Fruit fly (Drosophila melanogaster) whole organism, embryonic: Measurements from ENCODE around the gene CG3505.
A peak's percentile ranks its signal among the peaks of the same experiment; 100 is the strongest.

Source experiments
- Ada2b ChIP-seq: fragments of 200-800 bp; sonication (Bioruptor generic); IDR thresholded peaks from 2 replicates; pipeline ENCODE4 v1.3.6; 2022; ENCODE audit warnings: missing biosample characterization, missing genetic modification characterization
- Antp ChIP-seq: fragments of 200-800 bp; sonication (Bioruptor generic); optimal IDR thresholded peaks from 3 replicates; lab custom pipeline; 2016; ENCODE audit warnings: missing biosample characterization, missing genetic modification characterization
- Asciz ChIP-seq: fragments of 200-800 bp; sonication (Bioruptor generic); optimal IDR thresholded peaks from 2 replicates; lab custom pipeline; 2017; ENCODE audit warnings: missing biosample characterization, mild to moderate bottlenecking, missing genetic modification characterization, missing genetic modification reagents
- CG10147 ChIP-seq: fragments of 200-800 bp; sonication (Bioruptor generic); optimal IDR thresholded peaks from 2 replicates; lab custom pipeline; 2019; ENCODE audit warnings: missing biosample characterization, mild to moderate bottlenecking, missing genetic modification characterization, moderate library complexity
- CG10209 ChIP-seq: fragments of 200-800 bp; sonication (Bioruptor generic); optimal IDR thresholded peaks from 3 replicates; lab custom pipeline; 2017; ENCODE audit warnings: missing biosample characterization, mild to moderate bottlenecking, missing genetic modification characterization, missing genetic modification reagents
- CG10274 ChIP-seq: fragments of 200-800 bp; sonication (Bioruptor generic); optimal IDR thresholded peaks from 3 replicates; lab custom pipeline; 2017; ENCODE audit warnings: missing biosample characterization, mild to moderate bottlenecking, missing genetic modification characterization
- CG10321 ChIP-seq: fragments of 200-800 bp; sonication (Bioruptor generic); IDR thresholded peaks from 2 replicates; pipeline ENCODE4 v1.3.6; 2022; ENCODE audit warnings: missing biosample characterization, missing genetic modification characterization
- CG10654 ChIP-seq: fragments of 200-800 bp; sonication (Bioruptor generic); optimal IDR thresholded peaks from 2 replicates; lab custom pipeline; 2016; ENCODE audit warnings: missing biosample characterization, missing genetic modification characterization
- CG11085 ChIP-seq: fragments of 200-800 bp; sonication (Bioruptor generic); IDR thresholded peaks from 2 replicates; pipeline ENCODE4 v1.3.6; 2022; ENCODE audit warnings: missing biosample characterization, missing genetic modification characterization
- CG12659 ChIP-seq: fragments of 200-800 bp; sonication (Bioruptor generic); optimal IDR thresholded peaks from 3 replicates; lab custom pipeline; 2017; ENCODE audit warnings: mild to moderate bottlenecking, missing biosample characterization, missing genetic modification reagents, missing genetic modification characterization
- CG14667 ChIP-seq: fragments of 200-800 bp; sonication (Bioruptor generic); IDR thresholded peaks from 2 replicates; pipeline ENCODE4 v1.3.6; 2022; ENCODE audit warnings: missing biosample characterization, missing genetic modification characterization
- CG15011 ChIP-seq: fragments of 200-800 bp; sonication (Bioruptor generic); optimal IDR thresholded peaks from 3 replicates; lab custom pipeline; 2018; ENCODE audit warnings: missing biosample characterization, mild to moderate bottlenecking, missing genetic modification characterization
- CG15479 ChIP-seq: fragments of 200-800 bp; sonication (Bioruptor generic); optimal IDR thresholded peaks from 3 replicates; lab custom pipeline; 2019; ENCODE audit warnings: missing biosample characterization, mild to moderate bottlenecking, missing genetic modification characterization, moderate library complexity
- CG1603 ChIP-seq: fragments of 200-800 bp; sonication (Bioruptor generic); optimal IDR thresholded peaks from 2 replicates; lab custom pipeline; 2019; ENCODE audit warnings: missing biosample characterization, mild to moderate bottlenecking, missing genetic modification characterization, moderate library complexity
- CG17612 ChIP-seq: fragments of 200-800 bp; sonication (Bioruptor generic); IDR thresholded peaks from 2 replicates; pipeline ENCODE4 v1.3.6; 2022; ENCODE audit warnings: missing biosample characterization, missing genetic modification characterization
- CG2116 ChIP-seq: fragments of 200-800 bp; sonication (Bioruptor generic); optimal IDR thresholded peaks from 3 replicates; lab custom pipeline; 2018; ENCODE audit warnings: missing biosample characterization, mild to moderate bottlenecking, missing genetic modification characterization
- CG32767 ChIP-seq: fragments of 200-800 bp; sonication (Bioruptor generic); IDR thresholded peaks from 2 replicates; pipeline ENCODE4 v1.3.6; 2022; ENCODE audit warnings: missing biosample characterization, missing genetic modification characterization
- CG33557 ChIP-seq: fragments of 200-800 bp; sonication (Bioruptor generic); optimal IDR thresholded peaks from 2 replicates; lab custom pipeline; 2019; ENCODE audit warnings: missing biosample characterization, mild to moderate bottlenecking, missing genetic modification characterization, moderate library complexity
- CG3407 ChIP-seq: fragments of 200-800 bp; sonication (Bioruptor generic); optimal IDR thresholded peaks from 2 replicates; lab custom pipeline; 2018; ENCODE audit warnings: missing biosample characterization, mild to moderate bottlenecking, missing genetic modification characterization
- CG4707 ChIP-seq: fragments of 200-800 bp; sonication (Bioruptor generic); optimal IDR thresholded peaks from 2 replicates; lab custom pipeline; 2018; ENCODE audit warnings: missing biosample characterization, mild to moderate bottlenecking, missing genetic modification characterization, moderate library complexity
- CG6765 ChIP-seq: fragments of 200-800 bp; sonication (Bioruptor generic); optimal IDR thresholded peaks from 3 replicates; lab custom pipeline; 2017; ENCODE audit warnings: missing biosample characterization, mild to moderate bottlenecking, missing genetic modification characterization
- CG9437 ChIP-seq: fragments of 200-800 bp; sonication (Bioruptor generic); optimal IDR thresholded peaks from 2 replicates; lab custom pipeline; 2018; ENCODE audit warnings: missing biosample characterization, mild to moderate bottlenecking, missing genetic modification characterization
- Dip3 ChIP-seq: fragments of 200-800 bp; sonication (Bioruptor generic); optimal IDR thresholded peaks from 3 replicates; lab custom pipeline; 2016; ENCODE audit warnings: missing biosample characterization, missing genetic modification characterization
- E2f2 ChIP-seq: fragments of 200-800 bp; sonication (Bioruptor generic); IDR thresholded peaks from 2 replicates; pipeline ENCODE4 v1.3.6; 2022; ENCODE audit warnings: missing biosample characterization, missing genetic modification characterization
- Ets65A ChIP-seq: fragments of 200-800 bp; sonication (Bioruptor generic); peaks from one replicate; lab custom pipeline; 2016; ENCODE audit warnings: missing biosample characterization, missing genetic modification characterization
- HLHmδ ChIP-seq: fragments of 200-800 bp; sonication (Bioruptor generic); optimal IDR thresholded peaks from 2 replicates; lab custom pipeline; 2018; ENCODE audit warnings: missing biosample characterization, mild to moderate bottlenecking, missing genetic modification characterization, moderate library complexity
- Hr78 ChIP-seq, 2 experiments: fragments of 200-800 bp in 1 of 2; fragments of >200 bp in 1 of 2; sonication (Bioruptor generic) in 1 of 2; optimal IDR thresholded peaks; 2 replicates each; lab custom pipeline; 2017 to 2019; ENCODE audit warnings: missing biosample characterization in 2 of 2, missing genetic modification characterization in 2 of 2, mild to moderate bottlenecking in 1 of 2, moderate library complexity in 1 of 2
- Lhr ChIP-seq: fragments of 200-800 bp; sonication (Bioruptor generic); optimal IDR thresholded peaks from 3 replicates; lab custom pipeline; 2017; ENCODE audit warnings: mild to moderate bottlenecking, missing biosample characterization, missing genetic modification reagents, missing genetic modification characterization
- NK7.1 ChIP-seq: fragments of 200-800 bp; sonication (Bioruptor generic); optimal IDR thresholded peaks from 3 replicates; lab custom pipeline; 2016; ENCODE audit warnings: missing biosample characterization, missing genetic modification characterization
- Nf-YA ChIP-seq: fragments of 200-800 bp; sonication (Bioruptor generic); IDR thresholded peaks from 2 replicates; pipeline ENCODE4 v1.3.6; 2022; ENCODE audit warnings: missing biosample characterization, missing genetic modification characterization
- Nf-YC ChIP-seq: fragments of 200-800 bp; optimal IDR thresholded peaks from 3 replicates; lab custom pipeline; 2019; ENCODE audit warnings: missing biosample characterization, mild to moderate bottlenecking, missing genetic modification characterization, moderate library complexity
- Six4 ChIP-seq: fragments of 200-800 bp; sonication (Bioruptor generic); optimal IDR thresholded peaks from 2 replicates; lab custom pipeline; 2016; ENCODE audit warnings: missing biosample characterization, missing genetic modification characterization
- Tbp ChIP-seq: fragments of >200 bp; optimal IDR thresholded peaks from 2 replicates; lab custom pipeline; 2018; ENCODE audit warnings: missing biosample characterization, missing genetic modification characterization
- Xrp1 ChIP-seq: fragments of 200-800 bp; sonication (Bioruptor generic); IDR thresholded peaks from 2 replicates; pipeline ENCODE4 v1.3.6; 2022; ENCODE audit warnings: missing biosample characterization, missing genetic modification characterization
- az2 ChIP-seq: fragments of 200-800 bp; sonication (Bioruptor generic); optimal IDR thresholded peaks from 3 replicates; lab custom pipeline; 2016; ENCODE audit warnings: missing biosample characterization, missing genetic modification characterization
- bbx ChIP-seq: fragments of 200-800 bp; sonication (Bioruptor generic); IDR thresholded peaks from 2 replicates; pipeline ENCODE4 v1.3.6; 2022; ENCODE audit warnings: missing biosample characterization, missing genetic modification characterization; ENCODE audit not compliant: partially characterized antibody
- cg ChIP-seq: fragments of 200-800 bp; sonication (Bioruptor generic); optimal IDR thresholded peaks from 3 replicates; lab custom pipeline; 2019; ENCODE audit warnings: missing biosample characterization, mild to moderate bottlenecking, missing genetic modification characterization, moderate library complexity
- chif ChIP-seq, 2 experiments: fragments of 200-800 bp; sonication (Bioruptor generic); optimal IDR thresholded peaks; 3 replicates each; lab custom pipeline; 2016; ENCODE audit warnings: missing biosample characterization in 2 of 2, missing genetic modification characterization in 2 of 2
- dpn ChIP-seq, 2 experiments: fragments of 200-800 bp; sonication (Bioruptor generic); optimal IDR thresholded peaks; 3 replicates each; lab custom pipeline; 2016; ENCODE audit warnings: missing biosample characterization in 2 of 2, missing genetic modification characterization in 2 of 2
- dysf ChIP-seq: fragments of 200-800 bp; sonication (Bioruptor generic); IDR thresholded peaks from 3 replicates; pipeline ENCODE4 v1.3.6; 2022; ENCODE audit warnings: missing biosample characterization, missing genetic modification characterization
- gce ChIP-seq: fragments of 200-800 bp; sonication (Bioruptor generic); IDR thresholded peaks from 3 replicates; pipeline ENCODE4 v1.3.6; 2022; ENCODE audit warnings: missing biosample characterization, missing genetic modification characterization
- gt ChIP-seq: fragments of 200-800 bp; sonication (Bioruptor generic); IDR thresholded peaks from 2 replicates; pipeline ENCODE4 v1.3.6; 2022; ENCODE audit warnings: missing biosample characterization, missing genetic modification characterization
- hbn ChIP-seq: fragments of 200-800 bp; sonication (Bioruptor generic); IDR thresholded peaks from 2 replicates; pipeline ENCODE4 v1.3.6; 2022; ENCODE audit warnings: missing biosample characterization, missing genetic modification characterization; ENCODE audit not compliant: partially characterized antibody
- ind ChIP-seq: fragments of 200-800 bp; sonication (Bioruptor generic); optimal IDR thresholded peaks from 3 replicates; lab custom pipeline; 2016; ENCODE audit warnings: missing biosample characterization, missing genetic modification characterization
- ken ChIP-seq: fragments of 200-800 bp; sonication (Bioruptor generic); IDR thresholded peaks from 3 replicates; pipeline ENCODE4 v1.3.6; 2022; ENCODE audit warnings: missing biosample characterization, missing genetic modification characterization
- maf-S ChIP-seq: fragments of 200-800 bp; sonication (Bioruptor generic); optimal IDR thresholded peaks from 2 replicates; lab custom pipeline; 2016; ENCODE audit warnings: missing biosample characterization, missing genetic modification characterization
- nom ChIP-seq: fragments of 200-800 bp; sonication (Bioruptor generic); optimal IDR thresholded peaks from 2 replicates; lab custom pipeline; 2017; ENCODE audit warnings: missing biosample characterization, missing genetic modification characterization, mild to moderate bottlenecking, moderate library complexity, missing genetic modification reagents
- stwl ChIP-seq: fragments of 200-800 bp; sonication (Bioruptor generic); optimal IDR thresholded peaks from 3 replicates; lab custom pipeline; 2018; ENCODE audit warnings: missing biosample characterization, mild to moderate bottlenecking, missing genetic modification characterization, moderate library complexity
- toy ChIP-seq: fragments of 200-800 bp; sonication (Bioruptor generic); IDR thresholded peaks from 2 replicates; pipeline ENCODE4 v1.3.6; 2022; ENCODE audit warnings: missing biosample characterization, missing genetic modification characterization
- tx ChIP-seq: fragments of 200-800 bp; sonication (Bioruptor generic); optimal IDR thresholded peaks from 2 replicates; lab custom pipeline; 2016; ENCODE audit warnings: missing biosample characterization, missing genetic modification characterization
- wor ChIP-seq: fragments of 200-800 bp; sonication (Bioruptor generic); IDR thresholded peaks from 2 replicates; pipeline ENCODE4 v1.3.6; 2022; ENCODE audit warnings: missing biosample characterization, missing genetic modification characterization

The CG3505 gene

dm6 chr3R:14680112-14680665 lies 22.9 kb downstream of the CG3505 start:
- TF ChIP-seq Six4 (GFP tag; lab: Kevin White, UChicago) (no peak), CG12659 (GFP tag; lab: Kevin White, UChicago) (no peak), gt (GFP tag; lab: Robert Waterston, UW) (no peak), toy (GFP tag; lab: Robert Waterston, UW) (no peak), az2 (GFP tag; lab: Kevin White, UChicago) (no peak), Asciz (GFP tag; lab: Kevin White, UChicago) (peak; percentile 22), CG2116 (no peak), CG15479 (GFP tag; lab: Kevin White, UChicago) (peak; percentile 71), Ada2b (GFP tag; lab: Robert Waterston, UW) (no peak), CG11085 (no peak), hbn (GFP tag; lab: Robert Waterston, UW) (no peak), CG10274 (no peak), bbx (GFP tag; lab: Robert Waterston, UW) (no peak), CG6765 (GFP tag; lab: Kevin White, UChicago) (no peak), dpn (GFP tag; optimal IDR thresholded peaks at IDR 0.05; lab: Kevin White, UChicago) (no peak), CG33557 (GFP tag; lab: Kevin White, UChicago) (peak; percentile 26), NK7.1 (no peak), Nf-YC (no peak), Dip3 (no peak), CG10209 (GFP tag; lab: Kevin White, UChicago) (peak; percentile 5), CG1603 (peak; percentile 8), ind (GFP tag; lab: Kevin White, UChicago) (no peak), CG10321 (GFP tag; lab: Robert Waterston, UW) (no peak), ken (GFP tag; lab: Robert Waterston, UW) (no peak), CG15011 (no peak), CG17612 (GFP tag; lab: Robert Waterston, UW) (no peak), tx (GFP tag; lab: Kevin White, UChicago) (no peak), CG10654 (no peak), Ets65A (no peak), nom (peak; percentile 20), Xrp1 (GFP tag; lab: Robert Waterston, UW) (peak; percentile 42; the same call in 1 of the 2 replicates), Antp (GFP tag; lab: Kevin White, UChicago) (no peak), Nf-YA (GFP tag; lab: Robert Waterston, UW) (no peak), CG3407 (GFP tag; lab: Kevin White, UChicago) (peak; percentile 17), HLHmδ (GFP tag; lab: Kevin White, UChicago) (no peak), Lhr (GFP tag; lab: Kevin White, UChicago) (no peak), Hr78 (GFP tag; optimal IDR thresholded peaks at IDR 0.05; lab: Kevin White, UChicago) (peak in 1 of 2 experiments; percentile 88), cg (no peak), Tbp (GFP tag; lab: Kevin White, UChicago) (no peak), CG14667 (GFP tag; lab: Robert Waterston, UW) (no peak), wor (GFP tag; lab: Robert Waterston, UW) (no peak), dysf (GFP tag; lab: Robert Waterston, UW) (no peak), CG10147 (GFP tag; lab: Kevin White, UChicago) (no peak), CG32767 (no peak), E2f2 (no peak), CG9437 (no peak), maf-S (GFP tag; lab: Kevin White, UChicago) (no peak), stwl (tag; lab: Kevin White, UChicago) (no peak), CG4707 (GFP tag; lab: Kevin White, UChicago) (peak; percentile 28), gce (GFP tag; lab: Robert Waterston, UW) (no peak), chif (GFP tag; optimal IDR thresholded peaks at IDR 0.05; lab: Kevin White, UChicago) (no peak)
